Fruit fly (Drosophila melanogaster) whole organism, embryonic: ENCODE results near the gene CG44838.

ENCODE experiments used
- Adf1 ChIP-seq: fragments of 200-800 bp; sonication (Bioruptor generic); IDR thresholded peaks from 2 replicates; pipeline ENCODE4 v1.3.6; 2022; ENCODE audit warnings: missing biosample characterization, missing genetic modification characterization
- Bgb ChIP-seq: fragments of 200-800 bp; sonication (Bioruptor generic); IDR thresholded peaks from 2 replicates; pipeline ENCODE4 v1.3.6; 2022; ENCODE audit warnings: missing biosample characterization, missing genetic modification characterization; ENCODE audit not compliant: partially characterized antibody
- CG10209 ChIP-seq: fragments of 200-800 bp; sonication (Bioruptor generic); optimal IDR thresholded peaks from 3 replicates; lab custom pipeline; 2017; ENCODE audit warnings: missing biosample characterization, mild to moderate bottlenecking, missing genetic modification characterization, missing genetic modification reagents
- CG10267 ChIP-seq: fragments of 200-800 bp; sonication (Bioruptor generic); optimal IDR thresholded peaks from 2 replicates; lab custom pipeline; 2018; ENCODE audit warnings: missing biosample characterization, mild to moderate bottlenecking, missing genetic modification characterization, moderate library complexity
- CG12236 ChIP-seq: fragments of 200-800 bp; sonication (Bioruptor generic); optimal IDR thresholded peaks from 2 replicates; lab custom pipeline; 2016; ENCODE audit warnings: missing biosample characterization, missing genetic modification characterization
- CG1233 ChIP-seq: fragments of 200-800 bp; sonication (Bioruptor generic); optimal IDR thresholded peaks from 4 replicates; lab custom pipeline; 2018; ENCODE audit warnings: missing biosample characterization, mild to moderate bottlenecking, missing genetic modification characterization
- CG15514 ChIP-seq: fragments of 200-800 bp; sonication (Bioruptor generic); optimal IDR thresholded peaks from 3 replicates; lab custom pipeline; 2017; ENCODE audit warnings: missing biosample characterization, missing genetic modification characterization, mild to moderate bottlenecking, moderate library complexity, missing genetic modification reagents
- CG16779 ChIP-seq: fragments of 200-800 bp; sonication (Bioruptor generic); IDR thresholded peaks from 2 replicates; pipeline ENCODE4 v1.3.6; 2022; ENCODE audit warnings: missing biosample characterization, missing genetic modification characterization
- CG17359 ChIP-seq: fragments of 200-800 bp; sonication (Bioruptor generic); optimal IDR thresholded peaks from 3 replicates; lab custom pipeline; 2018; ENCODE audit warnings: missing biosample characterization, mild to moderate bottlenecking, missing genetic modification characterization, moderate library complexity
- CG18619 ChIP-seq: fragments of 200-800 bp; sonication (Bioruptor generic); optimal IDR thresholded peaks from 3 replicates; lab custom pipeline; 2017; ENCODE audit warnings: missing biosample characterization, mild to moderate bottlenecking, missing genetic modification characterization
- CG2129 ChIP-seq: fragments of 200-800 bp; sonication (Bioruptor generic); IDR thresholded peaks from 2 replicates; pipeline ENCODE4 v1.3.6; 2022; ENCODE audit warnings: missing biosample characterization, missing genetic modification characterization; ENCODE audit not compliant: partially characterized antibody
- CG2889 ChIP-seq: fragments of 200-800 bp; sonication (Bioruptor generic); IDR thresholded peaks from 3 replicates; pipeline ENCODE4 v1.3.6; 2022; ENCODE audit warnings: missing biosample characterization, missing genetic modification characterization
- CG30020 ChIP-seq: fragments of 200-800 bp; optimal IDR thresholded peaks from 2 replicates; lab custom pipeline; 2019; ENCODE audit warnings: missing biosample characterization, mild to moderate bottlenecking, missing genetic modification characterization, moderate library complexity
- CG30431 ChIP-seq: fragments of 200-800 bp; sonication (Bioruptor generic); optimal IDR thresholded peaks from 2 replicates; lab custom pipeline; 2017; ENCODE audit warnings: missing biosample characterization, missing genetic modification characterization
- CG42726 ChIP-seq: fragments of 200-800 bp; sonication (Bioruptor generic); IDR thresholded peaks from 2 replicates; pipeline ENCODE4 v1.3.6; 2022; ENCODE audit warnings: missing biosample characterization, missing genetic modification characterization; ENCODE audit not compliant: partially characterized antibody
- CG4424 ChIP-seq: fragments of 200-800 bp; sonication (Bioruptor generic); optimal IDR thresholded peaks from 3 replicates; lab custom pipeline; 2016; ENCODE audit warnings: missing biosample characterization, missing genetic modification characterization
- CG8765 ChIP-seq: fragments of 200-800 bp; sonication (Bioruptor generic); IDR thresholded peaks from 2 replicates; pipeline ENCODE4 v1.3.6; 2022; ENCODE audit warnings: missing biosample characterization, missing genetic modification characterization
- CG9817 ChIP-seq: fragments of 200-800 bp; sonication (Bioruptor generic); optimal IDR thresholded peaks from 2 replicates; lab custom pipeline; 2018; ENCODE audit warnings: missing biosample characterization, mild to moderate bottlenecking, missing genetic modification characterization, moderate library complexity
- Camta ChIP-seq: fragments of 200-800 bp; sonication (Bioruptor generic); optimal IDR thresholded peaks from 2 replicates; lab custom pipeline; 2016; ENCODE audit warnings: missing biosample characterization, missing genetic modification characterization
- Dad ChIP-seq: fragments of 200-800 bp; sonication (Bioruptor generic); optimal IDR thresholded peaks from 3 replicates; lab custom pipeline; 2016; ENCODE audit warnings: missing biosample characterization, missing genetic modification characterization
- Dp ChIP-seq: fragments of 200-800 bp; sonication (Bioruptor generic); optimal IDR thresholded peaks from 2 replicates; lab custom pipeline; 2018; ENCODE audit warnings: missing biosample characterization, mild to moderate bottlenecking, missing genetic modification characterization, moderate library complexity
- NFAT ChIP-seq: fragments of 200-800 bp; sonication (Bioruptor generic); IDR thresholded peaks from 2 replicates; pipeline ENCODE4 v1.3.6; 2022; ENCODE audit warnings: missing biosample characterization, missing genetic modification characterization
- Nf-YC ChIP-seq: fragments of 200-800 bp; optimal IDR thresholded peaks from 3 replicates; lab custom pipeline; 2019; ENCODE audit warnings: missing biosample characterization, mild to moderate bottlenecking, missing genetic modification characterization, moderate library complexity
- Pdp1 ChIP-seq, 2 experiments: fragments of 200-800 bp; sonication (Bioruptor generic); optimal IDR thresholded peaks; 3 replicates each; lab custom pipeline; 2016; ENCODE audit warnings: missing biosample characterization in 2 of 2, missing genetic modification characterization in 2 of 2, mild to moderate bottlenecking in 1 of 2, moderate library complexity in 1 of 2
- Six4 ChIP-seq: fragments of 200-800 bp; sonication (Bioruptor generic); optimal IDR thresholded peaks from 2 replicates; lab custom pipeline; 2016; ENCODE audit warnings: missing biosample characterization, missing genetic modification characterization
- ase ChIP-seq: fragments of 200-800 bp; sonication (Bioruptor generic); IDR thresholded peaks from 3 replicates; pipeline ENCODE4 v1.3.6; 2022; ENCODE audit warnings: missing biosample characterization, missing genetic modification characterization
- cato ChIP-seq: fragments of 200-800 bp; sonication (Bioruptor generic); optimal IDR thresholded peaks from 2 replicates; lab custom pipeline; 2016; ENCODE audit warnings: missing biosample characterization, missing genetic modification characterization, borderline replicate concordance
- crc ChIP-seq: fragments of 200-800 bp; sonication (Bioruptor generic); optimal IDR thresholded peaks from 2 replicates; lab custom pipeline; 2016; ENCODE audit warnings: missing biosample characterization, missing genetic modification characterization
- croc ChIP-seq: fragments of 200-800 bp; sonication (Bioruptor generic); conservative IDR thresholded peaks from 3 replicates; pipeline ENCODE4 v1.3.6; 2022; ENCODE audit warnings: missing biosample characterization, missing genetic modification characterization
- cwo ChIP-seq: fragments of 200-800 bp; sonication (Bioruptor generic); optimal IDR thresholded peaks from 3 replicates; lab custom pipeline; 2017; ENCODE audit warnings: missing biosample characterization, missing genetic modification characterization, mild to moderate bottlenecking, moderate library complexity, missing genetic modification reagents
- da ChIP-seq: fragments of 200-800 bp; sonication (Bioruptor generic); optimal IDR thresholded peaks from 2 replicates; lab custom pipeline; 2016; ENCODE audit warnings: missing biosample characterization, missing genetic modification characterization
- esg ChIP-seq: fragments of 200-800 bp; sonication (Bioruptor generic); conservative IDR thresholded peaks from 2 replicates; pipeline ENCODE4 v1.3.6; 2022; ENCODE audit warnings: missing biosample characterization, missing genetic modification characterization
- fd64A ChIP-seq: fragments of 200-800 bp; sonication (Bioruptor generic); optimal IDR thresholded peaks from 3 replicates; lab custom pipeline; 2018; ENCODE audit warnings: missing biosample characterization, mild to moderate bottlenecking, missing genetic modification characterization
- gem ChIP-seq: fragments of 200-800 bp; sonication (Bioruptor generic); optimal IDR thresholded peaks from 2 replicates; lab custom pipeline; 2019; ENCODE audit warnings: missing biosample characterization, mild to moderate bottlenecking, missing genetic modification characterization, moderate library complexity
- hth ChIP-seq: fragments of >200 bp; optimal IDR thresholded peaks from 2 replicates; lab custom pipeline; 2017; ENCODE audit warnings: inconsistent platforms
- inv ChIP-seq: fragments of 200-800 bp; sonication (Bioruptor generic); IDR thresholded peaks from 2 replicates; pipeline ENCODE4 v1.3.6; 2022; ENCODE audit warnings: missing biosample characterization, missing genetic modification characterization; ENCODE audit not compliant: partially characterized antibody
- kni ChIP-seq: fragments of 200-800 bp; sonication (Bioruptor generic); optimal IDR thresholded peaks from 3 replicates; lab custom pipeline; 2017; ENCODE audit warnings: mild to moderate bottlenecking, missing biosample characterization, missing genetic modification reagents, missing genetic modification characterization
- lov ChIP-seq, 2 experiments: fragments of 200-800 bp in 1 of 2; fragments of >200 bp in 1 of 2; sonication (Bioruptor generic) in 1 of 2; IDR thresholded peaks in 1 of 2; optimal IDR thresholded peaks in 1 of 2; 2 replicates in 1 of 2; 3 replicates in 1 of 2; pipeline versions ENCODE4 v1.3.6 to Lab custom; 2017 to 2022; ENCODE audit warnings: missing biosample characterization in 1 of 2, missing genetic modification characterization in 1 of 2
- nau ChIP-seq: fragments of 200-800 bp; sonication (Bioruptor generic); optimal IDR thresholded peaks from 3 replicates; lab custom pipeline; 2017; ENCODE audit warnings: missing biosample characterization, mild to moderate bottlenecking, missing genetic modification characterization, missing genetic modification reagents
- pb ChIP-seq: fragments of 200-800 bp; sonication (Bioruptor generic); optimal IDR thresholded peaks from 3 replicates; lab custom pipeline; 2016; ENCODE audit warnings: missing biosample characterization, missing genetic modification characterization
- pros ChIP-seq: fragments of 200-800 bp; sonication (Bioruptor generic); optimal IDR thresholded peaks from 3 replicates; lab custom pipeline; 2019; ENCODE audit warnings: missing biosample characterization, mild to moderate bottlenecking, missing genetic modification characterization, moderate library complexity
- schlank ChIP-seq: fragments of 200-800 bp; sonication (Bioruptor generic); optimal IDR thresholded peaks from 2 replicates; lab custom pipeline; 2018; ENCODE audit warnings: missing biosample characterization, mild to moderate bottlenecking, missing genetic modification characterization
- stwl ChIP-seq: fragments of 200-800 bp; sonication (Bioruptor generic); optimal IDR thresholded peaks from 3 replicates; lab custom pipeline; 2018; ENCODE audit warnings: missing biosample characterization, mild to moderate bottlenecking, missing genetic modification characterization, moderate library complexity
- tap ChIP-seq: fragments of 200-800 bp; optimal IDR thresholded peaks from 3 replicates; lab custom pipeline; 2019; ENCODE audit warnings: missing biosample characterization, mild to moderate bottlenecking, missing genetic modification characterization, moderate library complexity
- trem ChIP-seq: fragments of 200-800 bp; optimal IDR thresholded peaks from 3 replicates; lab custom pipeline; 2019; ENCODE audit warnings: missing biosample characterization, mild to moderate bottlenecking, missing genetic modification characterization, moderate library complexity
- vfl ChIP-seq: fragments of 200-800 bp; sonication (Bioruptor generic); optimal IDR thresholded peaks from 2 replicates; lab custom pipeline; 2016; ENCODE audit warnings: missing biosample characterization, missing genetic modification characterization
- vnd ChIP-seq: fragments of 200-800 bp; sonication (Bioruptor generic); IDR thresholded peaks from 3 replicates; pipeline ENCODE4 v1.3.6; 2022; ENCODE audit warnings: missing biosample characterization, missing genetic modification characterization; ENCODE audit not compliant: partially characterized antibody
- wek ChIP-seq: fragments of 200-800 bp; sonication (Bioruptor generic); optimal IDR thresholded peaks from 3 replicates; lab custom pipeline; 2018; ENCODE audit warnings: missing biosample characterization, mild to moderate bottlenecking, missing genetic modification characterization, moderate library complexity
- zfh1 ChIP-seq: fragments of 200-800 bp; sonication (Bioruptor generic); IDR thresholded peaks from 3 replicates; pipeline ENCODE4 v1.3.6; 2022; ENCODE audit warnings: missing biosample characterization, missing genetic modification characterization

The CG44838 gene

dm6 chr3L:9446731-9447238, 14.1 kb upstream of the CG44838 start, which contains the start of gene CG3529 (continued):
- TF ChIP-seq croc (GFP tag; lab: Robert Waterston, UW) (no peak), cato (no peak), schlank (no peak), crc (GFP tag; lab: Kevin White, UChicago) (no peak), Dp (GFP tag; lab: Kevin White, UChicago) (peak; percentile 20), trem (tag; lab: Kevin White, UChicago) (peak; percentile 61), CG30020 (peak; percentile 31), pros (GFP tag; lab: Kevin White, UChicago) (no peak), wek (no peak), Dad (no peak), nau (GFP tag; lab: Kevin White, UChicago) (peak; percentile 7), Nf-YC (tag; lab: Kevin White, UChicago) (peak; percentile 31), CG4424 (GFP tag; lab: Kevin White, UChicago) (peak; percentile 16), CG18619 (GFP tag; lab: Kevin White, UChicago) (no peak), kni (GFP tag; lab: Kevin White, UChicago) (peak; percentile 62), Adf1 (no peak), stwl (tag; lab: Kevin White, UChicago) (peak; percentile 69), da (GFP tag; lab: Kevin White, UChicago) (peak; percentile 15), Camta (GFP tag; lab: Kevin White, UChicago) (peak; percentile 25), CG42726 (no peak), hth (lab: Kevin White, UChicago) (no peak), Pdp1 (GFP tag; optimal IDR thresholded peaks at IDR 0.05; lab: Kevin White, UChicago) (peak in 1 of 2 experiments; percentile 16), CG2889 (no peak), zfh1 (GFP tag; lab: Robert Waterston, UW) (no peak), tap (no peak), CG9817 (tag; lab: Kevin White, UChicago) (peak; percentile 30), CG2129 (no peak), inv (GFP tag; lab: Robert Waterston, UW) (no peak), CG12236 (GFP tag; lab: Kevin White, UChicago) (peak; percentile 10), NFAT (GFP tag; lab: Robert Waterston, UW) (no peak), CG30431 (no peak), pb (GFP tag; lab: Kevin White, UChicago) (no peak), lov (optimal IDR thresholded peaks at IDR 0.05; lab: Kevin White, UChicago) (no peak), lov (GFP tag; IDR thresholded peaks at IDR 0.05; lab: Robert Waterston, UW) (no peak), Six4 (no peak), CG1233 (GFP tag; lab: Kevin White, UChicago) (no peak), CG10209 (GFP tag; lab: Kevin White, UChicago) (peak; percentile 8), vnd (no peak), CG17359 (peak; percentile 13), fd64A (GFP tag; lab: Kevin White, UChicago) (peak; percentile 27), CG15514 (GFP tag; lab: Kevin White, UChicago) (peak; percentile 73), CG16779 (GFP tag; lab: Robert Waterston, UW) (no peak), ase (GFP tag; lab: Robert Waterston, UW) (no peak), Bgb (GFP tag; lab: Robert Waterston, UW) (no peak; the same call in 1 of the 2 replicates), esg (no peak), CG8765 (GFP tag; lab: Robert Waterston, UW) (no peak), vfl (no peak), gem (tag; lab: Kevin White, UChicago) (peak; percentile 36), CG10267 (tag; lab: Kevin White, UChicago) (peak; percentile 43), cwo (GFP tag; lab: Kevin White, UChicago) (no peak)
